Worm (Caenorhabditis elegans): Measurements from ENCODE around the gene F19G12.8.

ce11 chrX:1438925-1439324 is 21.8 kb downstream of the F19G12.8 start:
- no peak for TF ChIP-seq akir-1 (GFP tag; optimal IDR thresholded peaks at IDR 0.05)
- no peak for TF ChIP-seq F23B12.7 (tag; optimal IDR thresholded peaks at IDR 0.05; ENCODE audit: insufficient read depth)
- TF ChIP-seq snpc-4 (GFP tag; optimal IDR thresholded peaks at IDR 0.05) = no peak
- TF ChIP-seq snpc-4 (tag; optimal IDR thresholded peaks at IDR 0.05) = no peak

Measured in whole organism, young adult.